Worm (Caenorhabditis elegans): ENCODE measurements around the gene leo-1.

leo-1 gene

DNA sequence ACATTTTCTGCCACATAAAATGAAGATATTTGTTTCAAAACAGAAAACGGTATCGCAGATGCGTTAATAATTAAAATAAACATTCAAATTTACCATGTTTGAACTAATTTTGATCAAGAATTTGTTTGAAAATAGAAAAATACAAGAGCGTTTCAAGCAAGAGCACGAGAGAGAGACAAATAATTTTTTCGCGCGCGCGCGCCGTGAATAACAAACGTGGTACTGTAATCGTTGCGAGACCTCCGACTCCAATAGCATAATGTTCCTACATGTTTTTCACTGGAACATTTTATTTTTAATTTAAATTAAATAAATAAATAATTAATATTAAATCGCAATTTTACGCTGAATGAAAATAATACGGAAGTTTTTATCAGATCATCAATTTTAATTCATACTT, 7.9 kb upstream of the leo-1 start, which contains the start of gene F54E12.2 (continued):
- TF ChIP-seq bed-2 (GFP tag; IDR thresholded peaks at IDR 0.05), result no peak
- no peak for TF ChIP-seq him-1 (tag; optimal IDR thresholded peaks at IDR 0.05)
- peak; percentile 99 for TF ChIP-seq madf-6 (GFP tag; IDR thresholded peaks at IDR 0.05)
- no peak for TF ChIP-seq madf-10 (tag; optimal IDR thresholded peaks at IDR 0.05)
- no peak for TF ChIP-seq F37B4.10 (GFP tag; IDR thresholded peaks at IDR 0.05)
- no peak for TF ChIP-seq zim-3 (tag; optimal IDR thresholded peaks at IDR 0.05)
- no peak for TF ChIP-seq ztf-22 (GFP tag; optimal IDR thresholded peaks at IDR 0.05)
- TF ChIP-seq gei-17 (GFP tag; optimal IDR thresholded peaks at IDR 0.05), result no peak
- peak; percentile 88 for TF ChIP-seq rcor-1 (GFP tag; IDR thresholded peaks at IDR 0.05)
- TF ChIP-seq F10E7.11 (tag; optimal IDR thresholded peaks at IDR 0.05), result no peak
- no peak for TF ChIP-seq ztf-6 (GFP tag; IDR thresholded peaks at IDR 0.05)
- peak; percentile 45; the same call in 1 of the 2 replicates for TF ChIP-seq ceh-100 (GFP tag; IDR thresholded peaks at IDR 0.05)
- no peak for TF ChIP-seq nhr-80 (tag; optimal IDR thresholded peaks at IDR 0.05)
- TF ChIP-seq F39B2.1 (GFP tag; IDR thresholded peaks at IDR 0.05), result peak; percentile 88; the same call in 1 of the 2 replicates
- TF ChIP-seq madf-3 (GFP tag; IDR thresholded peaks at IDR 0.05), result peak; percentile 91
- TF ChIP-seq sea-2 (GFP tag; IDR thresholded peaks at IDR 0.05), result no peak
- peak; percentile 90 for TF ChIP-seq tlf-1 (GFP tag; optimal IDR thresholded peaks at IDR 0.05)
- TF ChIP-seq mxl-1 (tag; optimal IDR thresholded peaks at IDR 0.05), result no peak
- TF ChIP-seq nhr-179 (tag; optimal IDR thresholded peaks at IDR 0.05), result no peak
- peak; percentile 89 for TF ChIP-seq dox-1 (GFP tag; IDR thresholded peaks at IDR 0.05)
- no peak for TF ChIP-seq ceh-40 (GFP tag; IDR thresholded peaks at IDR 0.05)
- no peak for TF ChIP-seq ama-1 (optimal IDR thresholded peaks at IDR 0.05)
- TF ChIP-seq ama-1 (GFP tag; optimal IDR thresholded peaks at IDR 0.05), result no peak
- TF ChIP-seq ccch-3 (GFP tag; optimal IDR thresholded peaks at IDR 0.05), result no peak
- peak; percentile 7 for TF ChIP-seq F23B12.7 (tag; optimal IDR thresholded peaks at IDR 0.05; ENCODE audit: insufficient read depth)
- TF ChIP-seq efl-1 (GFP tag; optimal IDR thresholded peaks at IDR 0.05), result peak; percentile 98
- no peak for TF ChIP-seq hmg-20 (GFP tag; IDR thresholded peaks at IDR 0.05)
- TF ChIP-seq somi-1 (GFP tag; optimal IDR thresholded peaks at IDR 0.05), result no peak
- no peak for TF ChIP-seq nfya-2 (GFP tag; IDR thresholded peaks at IDR 0.05)
- TF ChIP-seq hmg-1.2 (GFP tag; IDR thresholded peaks at IDR 0.05), result peak; percentile 66
- peak; percentile 88 for TF ChIP-seq B0019.2 (GFP tag; conservative IDR thresholded peaks at IDR 0.05)
- no peak for TF ChIP-seq zfh-2 (GFP tag; conservative IDR thresholded peaks at IDR 0.05)
- TF ChIP-seq nfyb-1 (GFP tag; IDR thresholded peaks at IDR 0.05), result no peak
- TF ChIP-seq tbx-9 (tag; optimal IDR thresholded peaks at IDR 0.05; ENCODE audit: borderline replicate concordance), result no peak
- TF ChIP-seq pha-4 (tag; optimal IDR thresholded peaks at IDR 0.05), result no peak
- no peak for TF ChIP-seq nfya-1 (tag; optimal IDR thresholded peaks at IDR 0.05; ENCODE audit: borderline replicate concordance, insufficient read depth)
- TF ChIP-seq lsl-1 (GFP tag; optimal IDR thresholded peaks at IDR 0.05), result peak; percentile 97
- TF ChIP-seq let-607 (tag; optimal IDR thresholded peaks at IDR 0.05), result no peak
- TF ChIP-seq fkh-3 (tag; optimal IDR thresholded peaks at IDR 0.05), result no peak
- TF ChIP-seq mel-28 (tag; optimal IDR thresholded peaks at IDR 0.05; ENCODE audit: borderline replicate concordance), result no peak
- no peak for TF ChIP-seq nhr-27 (tag; optimal IDR thresholded peaks at IDR 0.05)
- TF ChIP-seq chd-7 (tag; optimal IDR thresholded peaks at IDR 0.05), result no peak
- 0 out of 2 replicates have a peak, but pooled peaks have one; percentile 48 for TF ChIP-seq aptf-2 (GFP tag; conservative IDR thresholded peaks at IDR 0.05)
- TF ChIP-seq D2030.7 (GFP tag; IDR thresholded peaks at IDR 0.05), result peak; percentile 98
- no peak for TF ChIP-seq egrh-3 (GFP tag; IDR thresholded peaks at IDR 0.05)
- no peak for TF ChIP-seq Y56A3A.18 (GFP tag; IDR thresholded peaks at IDR 0.05)
- peak; percentile 68 for TF ChIP-seq attf-6 (GFP tag; IDR thresholded peaks at IDR 0.05)
- no peak for TF ChIP-seq ceh-79 (tag; optimal IDR thresholded peaks at IDR 0.05)
- peak; percentile 65; the same call in 1 of the 2 replicates for TF ChIP-seq C17E4.6 (GFP tag; IDR thresholded peaks at IDR 0.05)
- peak; percentile 94 for TF ChIP-seq dpl-1 (GFP tag; optimal IDR thresholded peaks at IDR 0.05)

Data from whole organism, young adult.